Worm (Caenorhabditis elegans) whole organism, L3 larva: ENCODE measurements around the gene T24H10.5.

Experiments
- R02D3.7 ChIP-seq: fragments of 150-350 bp; optimal IDR thresholded peaks from 2 replicates; lab custom pipeline; 2014; ENCODE audit warnings: missing biosample characterization, missing genetic modification characterization
- ZK546.5 ChIP-seq: sonication (generic microtip); optimal IDR thresholded peaks from 2 replicates; lab custom pipeline; 2017; ENCODE audit warnings: missing biosample characterization, missing genetic modification characterization
- aly-2 ChIP-seq: fragments of 150-350 bp; optimal IDR thresholded peaks from 2 replicates; lab custom pipeline; 2014; ENCODE audit warnings: missing biosample characterization, missing genetic modification characterization
- ama-1 ChIP-seq: fragments of 150-350 bp; optimal IDR thresholded peaks from 2 replicates; lab custom pipeline; 2018
- ceh-16 ChIP-seq: sonication (generic microtip); optimal IDR thresholded peaks from 2 replicates; lab custom pipeline; 2017; ENCODE audit warnings: missing biosample characterization, missing genetic modification characterization
- ceh-28 ChIP-seq: fragments of 150-350 bp; optimal IDR thresholded peaks from 2 replicates; lab custom pipeline; 2014; ENCODE audit warnings: missing biosample characterization, missing genetic modification reagents, missing genetic modification characterization
- ceh-82 ChIP-seq: fragments of 150-350 bp; optimal IDR thresholded peaks from 2 replicates; lab custom pipeline; 2014; ENCODE audit warnings: missing biosample characterization, missing genetic modification characterization
- ceh-9 ChIP-seq: sonication (generic microtip); optimal IDR thresholded peaks from 2 replicates; lab custom pipeline; 2018; ENCODE audit warnings: missing biosample characterization, missing genetic modification characterization
- daf-12 ChIP-seq: fragments of 150-350 bp; optimal IDR thresholded peaks from 2 replicates; lab custom pipeline; 2014; ENCODE audit warnings: missing biosample characterization, missing genetic modification reagents, missing genetic modification characterization
- egl-27 ChIP-seq: sonication (generic microtip); optimal IDR thresholded peaks from 4 replicates; lab custom pipeline; 2017; ENCODE audit warnings: missing biosample characterization, missing genetic modification reagents, missing genetic modification characterization
- egl-5 ChIP-seq: fragments of 150-350 bp; optimal IDR thresholded peaks from 2 replicates; lab custom pipeline; 2017; ENCODE audit warnings: missing biosample characterization, missing genetic modification reagents, missing genetic modification characterization, inconsistent platforms
- elt-1 ChIP-seq: fragments of 150-350 bp; optimal IDR thresholded peaks from 2 replicates; lab custom pipeline; 2014; ENCODE audit warnings: missing biosample characterization, missing genetic modification characterization
- elt-2 ChIP-seq: sonication (generic microtip); optimal IDR thresholded peaks from 2 replicates; lab custom pipeline; 2016; ENCODE audit warnings: missing genetic modification reagents, mild to moderate bottlenecking, missing genetic modification characterization, missing compliant biosample characterization
- elt-3 ChIP-seq, 3 experiments: fragments of 150-350 bp in 1 of 3; sonication (generic microtip) in 2 of 3; optimal IDR thresholded peaks; 2 replicates in 2 of 3; 4 replicates in 1 of 3; lab custom pipeline; 2014 to 2017; ENCODE audit warnings: missing biosample characterization in 3 of 3, missing genetic modification characterization in 3 of 3
- eor-1 ChIP-seq, 2 experiments: fragments of 150-350 bp; optimal IDR thresholded peaks; 2 replicates each; lab custom pipeline; 2014 to 2018; ENCODE audit warnings: missing biosample characterization in 2 of 2, missing genetic modification characterization in 2 of 2
- fkh-10 ChIP-seq: sonication (generic microtip); optimal IDR thresholded peaks from 2 replicates; lab custom pipeline; 2017; ENCODE audit warnings: missing biosample characterization, missing genetic modification reagents, missing genetic modification characterization
- fkh-2 ChIP-seq: fragments of 150-350 bp; optimal IDR thresholded peaks from 2 replicates; lab custom pipeline; 2014; ENCODE audit warnings: missing biosample characterization, missing genetic modification reagents, missing genetic modification characterization
- fos-1 ChIP-seq: fragments of 150-350 bp; optimal IDR thresholded peaks from 2 replicates; lab custom pipeline; 2014; ENCODE audit warnings: missing biosample characterization, missing genetic modification characterization
- hmg-11 ChIP-seq: sonication (generic microtip); optimal IDR thresholded peaks from 2 replicates; lab custom pipeline; 2016; ENCODE audit warnings: missing genetic modification characterization, missing compliant biosample characterization
- lin-15B ChIP-seq: fragments of 150-350 bp; optimal IDR thresholded peaks from 2 replicates; lab custom pipeline; 2014; ENCODE audit warnings: missing biosample characterization, missing genetic modification characterization
- lin-39 ChIP-seq: fragments of 150-350 bp; optimal IDR thresholded peaks from 2 replicates; lab custom pipeline; 2018; ENCODE audit warnings: missing biosample characterization, missing genetic modification reagents, missing genetic modification characterization
- lsy-12 ChIP-seq: sonication (generic microtip); optimal IDR thresholded peaks from 2 replicates; lab custom pipeline; 2016; ENCODE audit warnings: mild to moderate bottlenecking, missing genetic modification characterization, missing compliant biosample characterization
- mdl-1 ChIP-seq: fragments of 150-350 bp; optimal IDR thresholded peaks from 2 replicates; lab custom pipeline; 2014; ENCODE audit warnings: missing biosample characterization, missing genetic modification characterization
- nfya-1 ChIP-seq: sonication (generic microtip); optimal IDR thresholded peaks from 2 replicates; lab custom pipeline; 2017; ENCODE audit warnings: missing genetic modification characterization, mild to moderate bottlenecking, missing compliant biosample characterization, antibody characterized with exemption, moderate library complexity; ENCODE audit not compliant: insufficient read depth
- nhr-11 ChIP-seq: fragments of 150-350 bp; optimal IDR thresholded peaks from 2 replicates; lab custom pipeline; 2014; ENCODE audit warnings: missing biosample characterization, missing genetic modification characterization
- nhr-12 ChIP-seq: fragments of 150-350 bp; optimal IDR thresholded peaks from 2 replicates; lab custom pipeline; 2014; ENCODE audit warnings: missing biosample characterization, missing genetic modification characterization
- nhr-23 ChIP-seq: fragments of 150-350 bp; optimal IDR thresholded peaks from 2 replicates; lab custom pipeline; 2014; ENCODE audit warnings: missing biosample characterization, missing genetic modification reagents, missing genetic modification characterization
- nhr-237 ChIP-seq: fragments of 150-350 bp; optimal IDR thresholded peaks from 2 replicates; lab custom pipeline; 2014; ENCODE audit warnings: missing biosample characterization, missing genetic modification characterization
- nhr-25 ChIP-seq: sonication (generic microtip); optimal IDR thresholded peaks from 2 replicates; lab custom pipeline; 2017; ENCODE audit warnings: missing biosample characterization, missing genetic modification characterization
- nhr-28 ChIP-seq: fragments of 150-350 bp; optimal IDR thresholded peaks from 2 replicates; lab custom pipeline; 2014; ENCODE audit warnings: missing biosample characterization, missing genetic modification characterization
- nhr-43 ChIP-seq: sonication (generic microtip); optimal IDR thresholded peaks from 2 replicates; lab custom pipeline; 2016; ENCODE audit warnings: mild to moderate bottlenecking, missing genetic modification characterization, missing compliant biosample characterization; ENCODE audit not compliant: poor library complexity, severe bottlenecking
- nhr-67 ChIP-seq: fragments of 150-350 bp; optimal IDR thresholded peaks from 2 replicates; lab custom pipeline; 2014; ENCODE audit warnings: missing biosample characterization, missing genetic modification characterization
- nhr-76 ChIP-seq: fragments of 150-350 bp; sonication (generic microtip); optimal IDR thresholded peaks from 5 replicates; lab custom pipeline; 2014; ENCODE audit warnings: missing biosample characterization, missing genetic modification characterization
- nhr-77 ChIP-seq: fragments of 150-350 bp; optimal IDR thresholded peaks from 2 replicates; lab custom pipeline; 2014; ENCODE audit warnings: missing biosample characterization, missing genetic modification characterization
- pha-4 ChIP-seq: fragments of 150-350 bp; optimal IDR thresholded peaks from 2 replicates; lab custom pipeline; 2014; ENCODE audit warnings: missing biosample characterization, missing genetic modification reagents, missing genetic modification characterization
- pqm-1 ChIP-seq: fragments of 150-350 bp; optimal IDR thresholded peaks from 2 replicates; lab custom pipeline; 2017; ENCODE audit warnings: missing biosample characterization, missing genetic modification characterization, inconsistent platforms
- sea-2 ChIP-seq: fragments of 150-350 bp; sonication (generic microtip); optimal IDR thresholded peaks from 4 replicates; lab custom pipeline; 2014; ENCODE audit warnings: missing biosample characterization, missing genetic modification reagents, missing genetic modification characterization
- skn-1 ChIP-seq: fragments of 150-350 bp; optimal IDR thresholded peaks from 2 replicates; lab custom pipeline; 2014; ENCODE audit warnings: missing biosample characterization, missing genetic modification characterization
- snpc-4 ChIP-seq: fragments of 150-350 bp; optimal IDR thresholded peaks from 2 replicates; lab custom pipeline; 2014; ENCODE audit warnings: missing biosample characterization, missing genetic modification characterization
- tbx-2 ChIP-seq: sonication (generic microtip); optimal IDR thresholded peaks from 2 replicates; lab custom pipeline; 2016; ENCODE audit warnings: mild to moderate bottlenecking, missing genetic modification characterization, missing compliant biosample characterization
- unc-39 ChIP-seq: sonication (generic microtip); optimal IDR thresholded peaks from 4 replicates; lab custom pipeline; 2017; ENCODE audit warnings: missing biosample characterization, missing genetic modification characterization
- unc-62 ChIP-seq: fragments of 150-350 bp; sonication (generic microtip); optimal IDR thresholded peaks from 4 replicates; lab custom pipeline; 2014; ENCODE audit warnings: missing biosample characterization, missing genetic modification reagents, missing genetic modification characterization
- zag-1 ChIP-seq: fragments of 150-350 bp; optimal IDR thresholded peaks from 2 replicates; lab custom pipeline; 2014; ENCODE audit warnings: missing biosample characterization, missing genetic modification characterization
- ztf-11 ChIP-seq: fragments of 150-350 bp; optimal IDR thresholded peaks from 2 replicates; lab custom pipeline; 2014; ENCODE audit warnings: missing biosample characterization, missing genetic modification characterization
- ztf-4 ChIP-seq: fragments of 150-350 bp; optimal IDR thresholded peaks from 2 replicates; lab custom pipeline; 2014; ENCODE audit warnings: missing biosample characterization, missing genetic modification characterization

Gene T24H10.5

ce11 chrII:9100798-9101197 lies at the start of gene T24H10.5:
Gene T24H10.5 (plus strand): TSS chrII:9101098.
- TF ChIP-seq daf-12 (tag; lab: Kevin White, UChicago): no peak
- no peak for TF ChIP-seq hmg-11 (tag; lab: Kevin White, UChicago)
- TF ChIP-seq pqm-1 (tag; lab: Kevin White, UChicago): no peak
- no peak for TF ChIP-seq zag-1 (tag; lab: Kevin White, UChicago)
- no peak for TF ChIP-seq nhr-25 (tag; lab: Kevin White, UChicago)
- TF ChIP-seq snpc-4: no peak
- no peak for TF ChIP-seq nfya-1 (tag; lab: Kevin White, UChicago)
- TF ChIP-seq fkh-10 (GFP tag; lab: Kevin White, UChicago): no peak
- no peak for TF ChIP-seq lsy-12 (tag; lab: Kevin White, UChicago)
- no peak for TF ChIP-seq unc-39 (tag; lab: Kevin White, UChicago)
- no peak for TF ChIP-seq egl-5 (tag; lab: Kevin White, UChicago)
- TF ChIP-seq mdl-1 (tag; lab: Kevin White, UChicago): no peak
- no peak for TF ChIP-seq aly-2
- TF ChIP-seq elt-2 (tag; lab: Kevin White, UChicago): no peak

DNA sequence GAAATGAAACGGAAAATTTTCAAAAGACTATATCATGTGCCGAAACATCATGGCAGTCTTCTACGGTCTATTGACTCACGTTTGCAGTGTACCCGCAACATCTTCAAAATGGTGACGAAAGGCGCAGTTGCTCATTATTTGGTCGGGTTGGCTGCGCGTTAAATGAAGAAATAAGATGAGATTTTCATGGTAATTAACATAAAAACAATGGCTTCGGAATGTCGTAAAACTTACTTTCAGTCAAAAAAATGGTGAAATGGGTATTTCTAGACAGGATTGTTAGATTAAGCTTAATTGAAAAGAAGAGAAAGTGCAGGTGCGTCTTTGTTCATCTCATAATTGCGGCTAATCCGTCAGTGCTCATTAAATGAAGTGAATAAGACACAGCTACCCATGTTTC lies 47.3 kb upstream of the T24H10.5 start, which contains the start of gene T24B8.7:
Gene T24B8.7 (minus strand): TSS at position 101 of the 400 bp plus-strand sequence.
- no peak for TF ChIP-seq elt-3 (tag; optimal IDR thresholded peaks at IDR 0.05; lab: Kevin White, UChicago)
- TF ChIP-seq zag-1 (tag; lab: Kevin White, UChicago): no peak
- TF ChIP-seq lin-39 (tag; lab: Kevin White, UChicago): no peak
- TF ChIP-seq ceh-28 (tag; lab: Kevin White, UChicago): no peak
- TF ChIP-seq nhr-25 (tag; lab: Kevin White, UChicago): no peak
- TF ChIP-seq lsy-12 (tag; lab: Kevin White, UChicago): no peak
- no peak for TF ChIP-seq fos-1 (tag; lab: Kevin White, UChicago)
- no peak for TF ChIP-seq nhr-77 (tag; lab: Kevin White, UChicago)
- TF ChIP-seq nhr-28 (tag; lab: Kevin White, UChicago): no peak
- TF ChIP-seq ceh-16 (tag; lab: Kevin White, UChicago): no peak
- no peak for TF ChIP-seq unc-39 (tag; lab: Kevin White, UChicago)
- no peak for TF ChIP-seq mdl-1 (tag; lab: Kevin White, UChicago)
- TF ChIP-seq elt-1 (tag; lab: Kevin White, UChicago): no peak
- no peak for TF ChIP-seq pha-4
- no peak for TF ChIP-seq daf-12 (tag; lab: Kevin White, UChicago)
- TF ChIP-seq ceh-82 (tag; lab: Kevin White, UChicago): no peak
- no peak for TF ChIP-seq skn-1 (tag; lab: Kevin White, UChicago)
- TF ChIP-seq aly-2: no peak
- no peak for TF ChIP-seq unc-62 (GFP tag; lab: Kevin White, UChicago)
- no peak for TF ChIP-seq nhr-237 (tag; lab: Kevin White, UChicago)

DNA sequence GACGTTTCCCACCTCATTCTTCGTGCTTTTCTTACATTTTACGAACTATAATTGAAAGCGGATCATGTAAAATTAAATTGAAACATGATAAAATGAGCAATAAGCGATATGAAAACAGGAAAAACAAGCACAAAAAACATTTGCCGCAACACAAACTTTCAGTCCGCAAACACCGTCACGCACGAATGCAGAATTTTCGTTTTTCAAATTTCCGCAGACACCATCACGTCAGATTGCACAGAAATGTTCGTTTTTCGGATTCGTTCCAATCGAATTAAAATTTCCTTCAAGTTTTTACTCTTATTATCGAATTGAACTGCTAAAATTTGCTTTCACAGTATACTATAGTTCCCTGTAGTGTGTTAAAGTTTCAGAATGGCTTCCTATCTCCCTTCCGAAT lies 46.3 kb upstream of the T24H10.5 start, which contains the start of gene chmp-7:
Gene chmp-7 (plus strand): TSS at position 369 of the 400 bp plus-strand sequence.
- peak; percentile 68 for TF ChIP-seq R02D3.7 (tag; lab: Kevin White, UChicago)
- TF ChIP-seq ceh-28 (tag; lab: Kevin White, UChicago): no peak
- TF ChIP-seq fos-1 (tag; lab: Kevin White, UChicago): no peak
- TF ChIP-seq ztf-11 (tag; lab: Kevin White, UChicago): no peak
- TF ChIP-seq fkh-2: no peak
- no peak for TF ChIP-seq aly-2
- peak; percentile 87 for TF ChIP-seq lin-15B (tag; lab: Kevin White, UChicago)
- TF ChIP-seq eor-1 (tag; optimal IDR thresholded peaks at IDR 0.05; lab: Kevin White, UChicago): no peak
- no peak for TF ChIP-seq unc-39 (tag; lab: Kevin White, UChicago)
- TF ChIP-seq hmg-11 (tag; lab: Kevin White, UChicago): peak; percentile 75
- TF ChIP-seq nhr-25 (tag; lab: Kevin White, UChicago): peak; percentile 85
- peak; percentile 82 for TF ChIP-seq skn-1 (tag; lab: Kevin White, UChicago)
- TF ChIP-seq fkh-10 (GFP tag; lab: Kevin White, UChicago): peak; percentile 25
- TF ChIP-seq ztf-4 (tag; lab: Kevin White, UChicago): no peak
- no peak for TF ChIP-seq ceh-16 (tag; lab: Kevin White, UChicago)
- TF ChIP-seq egl-5 (tag; lab: Kevin White, UChicago): peak; percentile 76
- TF ChIP-seq daf-12 (tag; lab: Kevin White, UChicago): no peak
- peak; percentile 26 for TF ChIP-seq egl-27 (tag; lab: Kevin White, UChicago)
- peak; percentile 37 for TF ChIP-seq pqm-1 (tag; lab: Kevin White, UChicago)
- TF ChIP-seq nhr-67 (tag; lab: Kevin White, UChicago): no peak
- TF ChIP-seq lin-39 (tag; lab: Kevin White, UChicago): peak; percentile 50
- TF ChIP-seq elt-2 (tag; lab: Kevin White, UChicago): peak; percentile 62
- TF ChIP-seq tbx-2: peak; percentile 32
- TF ChIP-seq ZK546.5 (tag; lab: Kevin White, UChicago): no peak
- peak; percentile 79 for TF ChIP-seq sea-2
- no peak for TF ChIP-seq nhr-12
- TF ChIP-seq nhr-76: no peak
- no peak for TF ChIP-seq nhr-237 (tag; lab: Kevin White, UChicago)
- TF ChIP-seq lsy-12 (tag; lab: Kevin White, UChicago): peak; percentile 57
- no peak for TF ChIP-seq ceh-82 (tag; lab: Kevin White, UChicago)
- no peak for TF ChIP-seq nhr-77 (tag; lab: Kevin White, UChicago)
- no peak for TF ChIP-seq snpc-4
- no peak for TF ChIP-seq ceh-9 (tag; lab: Kevin White, UChicago)
- no peak for TF ChIP-seq zag-1 (tag; lab: Kevin White, UChicago)
- TF ChIP-seq unc-62 (GFP tag; lab: Kevin White, UChicago): peak; percentile 34
- no peak for TF ChIP-seq nhr-11 (tag; lab: Kevin White, UChicago)
- TF ChIP-seq elt-1 (tag; lab: Kevin White, UChicago): no peak
- no peak for TF ChIP-seq ama-1 (lab: Kevin White, UChicago)
- peak; percentile 79 for TF ChIP-seq nhr-23 (tag; lab: Kevin White, UChicago)
- TF ChIP-seq nhr-43 (tag; lab: Kevin White, UChicago): peak; percentile 83
